Worm (Caenorhabditis elegans) whole organism, young adult: ENCODE data around the gene fos-1.

Experiments used
- B0336.3 ChIP-seq: fragments of 200-800 bp; sonication (Bioruptor generic); IDR thresholded peaks from 2 replicates; pipeline ENCODE4 v1.3.6; 2022; ENCODE audit warnings: missing genetic modification characterization, missing compliant biosample characterization
- D2030.7 ChIP-seq: fragments of 200-800 bp; sonication (Bioruptor generic); IDR thresholded peaks from 2 replicates; pipeline ENCODE4 v1.3.6; 2022; ENCODE audit warnings: missing genetic modification reagents, missing genetic modification characterization, missing compliant biosample characterization
- Y95B8A.8 ChIP-seq: fragments of 200-800 bp; sonication (Bioruptor generic); IDR thresholded peaks from 2 replicates; pipeline ENCODE4 v1.3.6; 2022; ENCODE audit warnings: missing genetic modification reagents, missing genetic modification characterization, missing compliant biosample characterization
- ama-1 ChIP-seq, 3 experiments: fragments of 150-350 bp in 1 of 3; sonication (generic microtip) in 2 of 3; optimal IDR thresholded peaks; 2 replicates each; lab custom pipeline; 2014 to 2018; ENCODE audit warnings: missing biosample characterization in 2 of 3, missing genetic modification characterization in 2 of 3, missing genetic modification reagents in 2 of 3
- attf-3 ChIP-seq: fragments of 200-800 bp; sonication (Bioruptor generic); conservative IDR thresholded peaks from 2 replicates; pipeline ENCODE4 v1.3.6; 2022; ENCODE audit warnings: missing genetic modification reagents, missing genetic modification characterization, missing compliant biosample characterization
- efl-1 ChIP-seq: fragments of 150-350 bp; optimal IDR thresholded peaks from 2 replicates; lab custom pipeline; 2014; ENCODE audit warnings: missing biosample characterization, missing genetic modification reagents, missing genetic modification characterization
- nhr-120 ChIP-seq: fragments of 200-800 bp; sonication (Bioruptor generic); IDR thresholded peaks from 2 replicates; pipeline ENCODE4 v1.3.6; 2022; ENCODE audit warnings: missing genetic modification characterization, missing compliant biosample characterization
- pha-4 ChIP-seq: fragments of 150-350 bp; sonication (generic microtip); optimal IDR thresholded peaks from 2 replicates; lab custom pipeline; 2014; ENCODE audit warnings: missing biosample characterization, missing genetic modification reagents, missing genetic modification characterization
- snpc-4 ChIP-seq, 5 experiments: fragments of 150-350 bp in 1 of 5; sonication (generic microtip) in 4 of 5; optimal IDR thresholded peaks; 2 replicates each; lab custom pipeline; 2014 to 2018; ENCODE audit warnings: missing genetic modification characterization in 5 of 5, missing biosample characterization in 3 of 5, antibody characterized with exemption in 2 of 5, mild to moderate bottlenecking in 2 of 5, missing compliant biosample characterization in 2 of 5, missing genotype in 2 of 5, moderate library complexity in 2 of 5, missing genetic modification reagents in 1 of 5
- unc-62 ChIP-seq: fragments of 150-350 bp; optimal IDR thresholded peaks from 2 replicates; lab custom pipeline; 2014; ENCODE audit warnings: missing biosample characterization, missing genetic modification reagents, missing genetic modification characterization
- ztf-25 ChIP-seq: fragments of 200-800 bp; sonication (Bioruptor generic); IDR thresholded peaks from 2 replicates; pipeline ENCODE4 v1.3.6; 2022; ENCODE audit warnings: missing genetic modification reagents, missing genetic modification characterization, missing compliant biosample characterization
- ztf-3 ChIP-seq: fragments of 200-800 bp; sonication (Bioruptor generic); optimal IDR thresholded peaks from 2 replicates; lab custom pipeline; 2018; ENCODE audit warnings: mild to moderate bottlenecking, missing genetic modification characterization, missing compliant biosample characterization

DNA sequence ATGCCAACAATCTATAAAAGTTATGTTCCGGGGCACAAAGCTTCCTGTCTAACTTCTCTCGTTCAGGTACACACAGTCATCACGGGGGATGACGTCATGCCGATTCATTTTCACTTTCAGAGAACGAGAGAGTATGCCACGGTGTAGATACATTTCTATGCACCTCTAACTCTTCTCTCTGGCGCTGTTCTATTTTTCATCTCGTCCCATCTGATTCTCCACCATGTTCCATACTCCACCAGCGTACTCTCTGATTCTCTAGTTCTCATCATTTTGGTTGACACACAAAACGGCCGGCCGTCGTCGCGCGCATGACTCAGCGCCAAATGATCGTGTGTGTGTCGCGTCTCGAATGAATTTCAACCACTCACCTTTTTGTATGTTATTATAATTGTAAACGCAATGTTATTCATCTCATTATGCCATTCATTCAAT is 3.0 kb upstream of the fos-1 start:
- TF ChIP-seq efl-1 (GFP tag; lab: Kevin White, UChicago) (no peak), attf-3 (GFP tag; lab: Robert Waterston, UW) (peak; percentile 62), ama-1 (optimal IDR thresholded peaks at IDR 0.05; lab: Kevin White, UChicago) (no peak), ama-1 (GFP tag; optimal IDR thresholded peaks at IDR 0.05; lab: Kevin White, UChicago) (no peak), unc-62 (GFP tag; lab: Kevin White, UChicago) (peak; percentile 25), snpc-4 (GFP tag; optimal IDR thresholded peaks at IDR 0.05; lab: Kevin White, UChicago) (peak; percentile 46), snpc-4 (tag; optimal IDR thresholded peaks at IDR 0.05; lab: Kevin White, UChicago) (peak in 3 of 4 experiments; percentile 50 to 69 (median 69)), nhr-120 (GFP tag; lab: Robert Waterston, UW) (no peak), pha-4 (tag; lab: Kevin White, UChicago) (peak; percentile 27), ztf-3 (GFP tag; lab: Kevin White, UChicago) (peak; percentile 27), ztf-25 (no peak), D2030.7 (no peak), B0336.3 (peak; percentile 93), Y95B8A.8 (GFP tag; lab: Robert Waterston, UW) (0 out of 2 replicates have a peak, but pooled peaks have one; percentile 46)
